Fruit fly (Drosophila melanogaster) whole organism, embryonic: ENCODE measurements around the gene dwg.

Source experiments
- B-H1 ChIP-seq: fragments of 200-800 bp; sonication (Bioruptor generic); IDR thresholded peaks from 3 replicates; pipeline ENCODE4 v1.3.6; 2022; ENCODE audit warnings: missing biosample characterization, missing genetic modification characterization
- Bteb2 ChIP-seq: fragments of 200-800 bp; sonication (Bioruptor generic); optimal IDR thresholded peaks from 2 replicates; lab custom pipeline; 2016; ENCODE audit warnings: missing biosample characterization, missing genetic modification characterization
- CG1024 ChIP-seq: fragments of 200-800 bp; sonication (Bioruptor generic); IDR thresholded peaks from 2 replicates; pipeline ENCODE4 v1.3.6; 2022; ENCODE audit warnings: missing biosample characterization, missing genetic modification characterization
- CG10321 ChIP-seq: fragments of 200-800 bp; sonication (Bioruptor generic); IDR thresholded peaks from 2 replicates; pipeline ENCODE4 v1.3.6; 2022; ENCODE audit warnings: missing biosample characterization, missing genetic modification characterization
- CG10543 ChIP-seq: fragments of 200-800 bp; sonication (Bioruptor generic); optimal IDR thresholded peaks from 3 replicates; lab custom pipeline; 2017; ENCODE audit warnings: missing biosample characterization, mild to moderate bottlenecking, missing genetic modification characterization, moderate library complexity
- CG10654 ChIP-seq: fragments of 200-800 bp; sonication (Bioruptor generic); optimal IDR thresholded peaks from 2 replicates; lab custom pipeline; 2016; ENCODE audit warnings: missing biosample characterization, missing genetic modification characterization
- CG11093 ChIP-seq: fragments of 200-800 bp; sonication (Bioruptor generic); IDR thresholded peaks from 3 replicates; pipeline ENCODE4 v1.3.6; 2022; ENCODE audit warnings: missing biosample characterization, missing genetic modification characterization
- CG11398 ChIP-seq: fragments of 200-800 bp; sonication (Bioruptor generic); optimal IDR thresholded peaks from 2 replicates; lab custom pipeline; 2016; ENCODE audit warnings: missing biosample characterization, missing genetic modification characterization
- CG13894 ChIP-seq: fragments of 200-800 bp; sonication (Bioruptor generic); optimal IDR thresholded peaks from 3 replicates; lab custom pipeline; 2018; ENCODE audit warnings: missing biosample characterization, mild to moderate bottlenecking, missing genetic modification characterization, moderate library complexity
- CG1529 ChIP-seq: fragments of 200-800 bp; sonication (Bioruptor generic); optimal IDR thresholded peaks from 3 replicates; lab custom pipeline; 2018; ENCODE audit warnings: missing biosample characterization, missing genetic modification characterization
- CG17385 ChIP-seq: fragments of 200-800 bp; sonication (Bioruptor generic); optimal IDR thresholded peaks from 3 replicates; lab custom pipeline; 2018; ENCODE audit warnings: missing biosample characterization, mild to moderate bottlenecking, missing genetic modification characterization
- CG17829 ChIP-seq: fragments of 200-800 bp; optimal IDR thresholded peaks from 2 replicates; lab custom pipeline; 2019; ENCODE audit warnings: missing biosample characterization, mild to moderate bottlenecking, missing genetic modification characterization, moderate library complexity
- CG1832 ChIP-seq: fragments of 200-800 bp; sonication (Bioruptor generic); optimal IDR thresholded peaks from 2 replicates; lab custom pipeline; 2017; ENCODE audit warnings: missing biosample characterization, mild to moderate bottlenecking, missing genetic modification characterization, inconsistent platforms
- CG32532 ChIP-seq: fragments of 200-800 bp; sonication (Bioruptor generic); IDR thresholded peaks from 2 replicates; pipeline ENCODE4 v1.3.6; 2022; ENCODE audit warnings: missing biosample characterization, missing genetic modification characterization
- CG32767 ChIP-seq: fragments of 200-800 bp; sonication (Bioruptor generic); IDR thresholded peaks from 2 replicates; pipeline ENCODE4 v1.3.6; 2022; ENCODE audit warnings: missing biosample characterization, missing genetic modification characterization
- CG3847 ChIP-seq: fragments of 200-800 bp; sonication (Bioruptor generic); IDR thresholded peaks from 2 replicates; pipeline ENCODE4 v1.3.6; 2022; ENCODE audit warnings: missing biosample characterization, missing genetic modification characterization
- CG4820 ChIP-seq: fragments of 200-800 bp; sonication (Bioruptor generic); optimal IDR thresholded peaks from 3 replicates; lab custom pipeline; 2016; ENCODE audit warnings: missing biosample characterization, missing genetic modification characterization
- CG4854 ChIP-seq: fragments of 200-800 bp; sonication (Bioruptor generic); optimal IDR thresholded peaks from 2 replicates; lab custom pipeline; 2016; ENCODE audit warnings: missing biosample characterization, missing genetic modification characterization, inconsistent platforms
- CG6765 ChIP-seq: fragments of 200-800 bp; sonication (Bioruptor generic); optimal IDR thresholded peaks from 3 replicates; lab custom pipeline; 2017; ENCODE audit warnings: missing biosample characterization, mild to moderate bottlenecking, missing genetic modification characterization
- CG6854 ChIP-seq: fragments of 200-800 bp; sonication (Bioruptor generic); optimal IDR thresholded peaks from 3 replicates; lab custom pipeline; 2017; ENCODE audit warnings: missing biosample characterization, mild to moderate bottlenecking, missing genetic modification characterization
- CG7271 ChIP-seq: fragments of 200-800 bp; sonication (Bioruptor generic); optimal IDR thresholded peaks from 2 replicates; lab custom pipeline; 2018; ENCODE audit warnings: missing biosample characterization, mild to moderate bottlenecking, missing genetic modification characterization, moderate library complexity
- CG7987 ChIP-seq: fragments of 200-800 bp; sonication (Bioruptor generic); optimal IDR thresholded peaks from 2 replicates; lab custom pipeline; 2018; ENCODE audit warnings: missing biosample characterization, mild to moderate bottlenecking, missing genetic modification characterization, moderate library complexity
- CG8290 ChIP-seq, 3 experiments: fragments of 200-800 bp; sonication (Bioruptor generic); optimal IDR thresholded peaks; 2 replicates each; lab custom pipeline; 2016 to 2019; ENCODE audit warnings: missing biosample characterization in 3 of 3, missing genetic modification characterization in 3 of 3, mild to moderate bottlenecking in 2 of 3, moderate library complexity in 1 of 3
- CG9609 ChIP-seq: fragments of 200-800 bp; sonication (Bioruptor generic); optimal IDR thresholded peaks from 3 replicates; lab custom pipeline; 2016; ENCODE audit warnings: missing biosample characterization, missing genetic modification characterization
- D19B ChIP-seq: fragments of 200-800 bp; sonication (Bioruptor generic); optimal IDR thresholded peaks from 2 replicates; lab custom pipeline; 2017; ENCODE audit warnings: missing biosample characterization, mild to moderate bottlenecking, missing genetic modification characterization
- Doc2 ChIP-seq: fragments of 200-800 bp; sonication (Bioruptor generic); IDR thresholded peaks from 2 replicates; pipeline ENCODE4 v1.3.6; 2022; ENCODE audit warnings: missing biosample characterization, missing genetic modification characterization
- Doc3 ChIP-seq: fragments of 200-800 bp; sonication (Bioruptor generic); IDR thresholded peaks from 3 replicates; pipeline ENCODE4 v1.3.6; 2022; ENCODE audit warnings: missing biosample characterization, missing genetic modification characterization; ENCODE audit not compliant: partially characterized antibody
- Elba2 ChIP-seq: fragments of 200-800 bp; sonication (Bioruptor generic); optimal IDR thresholded peaks from 3 replicates; lab custom pipeline; 2016; ENCODE audit warnings: missing biosample characterization, missing genetic modification characterization
- Hey ChIP-seq: fragments of 200-800 bp; sonication (Bioruptor generic); optimal IDR thresholded peaks from 3 replicates; lab custom pipeline; 2018; ENCODE audit warnings: missing biosample characterization, mild to moderate bottlenecking, missing genetic modification characterization
- Jarid2 ChIP-seq: fragments of 200-800 bp; sonication (Bioruptor generic); optimal IDR thresholded peaks from 3 replicates; lab custom pipeline; 2017; ENCODE audit warnings: mild to moderate bottlenecking, missing biosample characterization, missing genetic modification reagents, missing genetic modification characterization
- Lpt ChIP-seq: fragments of >200 bp; optimal IDR thresholded peaks from 2 replicates; lab custom pipeline; 2018; ENCODE audit warnings: missing biosample characterization, missing genetic modification characterization
- Mes4 ChIP-seq: fragments of 200-800 bp; sonication (Bioruptor generic); optimal IDR thresholded peaks from 2 replicates; lab custom pipeline; 2016; ENCODE audit warnings: missing biosample characterization, missing genetic modification characterization
- Six4 ChIP-seq: fragments of 200-800 bp; sonication (Bioruptor generic); optimal IDR thresholded peaks from 2 replicates; lab custom pipeline; 2016; ENCODE audit warnings: missing biosample characterization, missing genetic modification characterization
- Sry-δ ChIP-seq: fragments of 200-800 bp; sonication (Bioruptor generic); optimal IDR thresholded peaks from 2 replicates; lab custom pipeline; 2016; ENCODE audit warnings: missing biosample characterization, missing genetic modification characterization
- Ssrp ChIP-seq: fragments of 200-800 bp; sonication (Bioruptor generic); optimal IDR thresholded peaks from 2 replicates; lab custom pipeline; 2018; ENCODE audit warnings: missing biosample characterization, mild to moderate bottlenecking, missing genetic modification characterization, moderate library complexity
- crol ChIP-seq: fragments of 200-800 bp; sonication (Bioruptor generic); IDR thresholded peaks from 2 replicates; pipeline ENCODE4 v1.3.6; 2022; ENCODE audit warnings: missing biosample characterization, missing genetic modification characterization
- dpn ChIP-seq, 2 experiments: fragments of 200-800 bp; sonication (Bioruptor generic); optimal IDR thresholded peaks; 3 replicates each; lab custom pipeline; 2016; ENCODE audit warnings: missing biosample characterization in 2 of 2, missing genetic modification characterization in 2 of 2
- esg ChIP-seq: fragments of 200-800 bp; sonication (Bioruptor generic); conservative IDR thresholded peaks from 2 replicates; pipeline ENCODE4 v1.3.6; 2022; ENCODE audit warnings: missing biosample characterization, missing genetic modification characterization
- fru ChIP-seq: fragments of >200 bp; optimal IDR thresholded peaks from 2 replicates; lab custom pipeline; 2017
- ham ChIP-seq: fragments of 200-800 bp; sonication (Bioruptor generic); IDR thresholded peaks from 2 replicates; pipeline ENCODE4 v1.3.6; 2022; ENCODE audit warnings: missing biosample characterization, missing genetic modification characterization
- hkb ChIP-seq, 2 experiments: fragments of 200-800 bp in 1 of 2; fragments of >200 bp in 1 of 2; sonication (Bioruptor generic) in 1 of 2; IDR thresholded peaks in 1 of 2; optimal IDR thresholded peaks in 1 of 2; 2 replicates each; pipeline versions ENCODE4 v1.3.6 to Lab custom; 2017 to 2022; ENCODE audit warnings: missing biosample characterization in 1 of 2, missing genetic modification characterization in 1 of 2
- ken ChIP-seq: fragments of 200-800 bp; sonication (Bioruptor generic); IDR thresholded peaks from 3 replicates; pipeline ENCODE4 v1.3.6; 2022; ENCODE audit warnings: missing biosample characterization, missing genetic modification characterization
- mld ChIP-seq: fragments of 200-800 bp; sonication (Bioruptor generic); IDR thresholded peaks from 3 replicates; pipeline ENCODE4 v1.3.6; 2022; ENCODE audit warnings: missing biosample characterization, missing genetic modification characterization; ENCODE audit not compliant: partially characterized antibody
- prd ChIP-seq, 3 experiments: fragments of >200 bp in 2 of 3; fragments of 200-800 bp in 1 of 3; sonication (Bioruptor generic) in 1 of 3; optimal IDR thresholded peaks in 2 of 3; IDR thresholded peaks in 1 of 3; 2 replicates in 2 of 3; 3 replicates in 1 of 3; pipeline versions ENCODE4 v1.3.6 to Lab custom; 2017 to 2022; ENCODE audit warnings: missing biosample characterization in 1 of 3, missing genetic modification characterization in 1 of 3
- pzg ChIP-seq: fragments of 200-800 bp; sonication (Bioruptor generic); optimal IDR thresholded peaks from 3 replicates; lab custom pipeline; 2018; ENCODE audit warnings: missing biosample characterization, mild to moderate bottlenecking, missing genetic modification characterization, moderate library complexity
- rib ChIP-seq: fragments of 200-800 bp; sonication (Bioruptor generic); IDR thresholded peaks from 2 replicates; pipeline ENCODE4 v1.3.6; 2022; ENCODE audit warnings: missing biosample characterization, missing genetic modification characterization
- sima ChIP-seq: fragments of 200-800 bp; sonication (Bioruptor generic); optimal IDR thresholded peaks from 2 replicates; lab custom pipeline; 2016; ENCODE audit warnings: missing biosample characterization, missing genetic modification characterization
- ssp ChIP-seq: fragments of 200-800 bp; sonication (Bioruptor generic); IDR thresholded peaks from 2 replicates; pipeline ENCODE4 v1.3.6; 2022; ENCODE audit warnings: missing biosample characterization, missing genetic modification characterization
- usp ChIP-seq: fragments of >200 bp; optimal IDR thresholded peaks from 2 replicates; lab custom pipeline; 2017; ENCODE audit warnings: missing biosample characterization, missing genetic modification characterization
- zfh2 ChIP-seq: fragments of 200-800 bp; sonication (Bioruptor generic); optimal IDR thresholded peaks from 2 replicates; lab custom pipeline; 2016; ENCODE audit warnings: missing biosample characterization, missing genetic modification characterization

Gene dwg

dm6 chrX:2708156-2708734 lies 19.3 kb upstream of the dwg start, which contains the start of gene CG2681 (continued):
- TF ChIP-seq dpn (GFP tag; optimal IDR thresholded peaks at IDR 0.05; lab: Kevin White, UChicago) (peak; percentile 22 to 37), Six4 (no peak), CG1832 (GFP tag; lab: Kevin White, UChicago) (no peak), CG1529 (GFP tag; lab: Kevin White, UChicago) (no peak), pzg (GFP tag; lab: Kevin White, UChicago) (no peak), CG10543 (GFP tag; lab: Kevin White, UChicago) (no peak), sima (GFP tag; lab: Kevin White, UChicago) (no peak), Lpt (GFP tag; lab: Kevin White, UChicago) (no peak), CG4820 (no peak), CG13894 (tag; lab: Kevin White, UChicago) (no peak), CG6854 (no peak), CG1024 (0 out of 2 replicates have a peak, but pooled peaks have one; percentile 25), CG17829 (no peak), CG10654 (GFP tag; lab: Kevin White, UChicago) (no peak), Bteb2 (no peak), CG3847 (GFP tag; lab: Robert Waterston, UW) (0 out of 2 replicates have a peak, but pooled peaks have one; percentile 7), Doc2 (GFP tag; lab: Robert Waterston, UW) (no peak), CG9609 (GFP tag; lab: Kevin White, UChicago) (peak; percentile 22), Mes4 (GFP tag; lab: Kevin White, UChicago) (no peak), prd (optimal IDR thresholded peaks at IDR 0.05; lab: Kevin White, UChicago) (no peak), prd (GFP tag; IDR thresholded peaks at IDR 0.05; lab: Robert Waterston, UW) (peak; percentile 73), Jarid2 (GFP tag; lab: Kevin White, UChicago) (no peak), Elba2 (no peak), crol (GFP tag; lab: Robert Waterston, UW) (no peak), CG4854 (GFP tag; lab: Kevin White, UChicago) (no peak), CG11398 (GFP tag; lab: Kevin White, UChicago) (no peak), zfh2 (GFP tag; lab: Kevin White, UChicago) (peak; percentile 23), rib (GFP tag; lab: Robert Waterston, UW) (0 out of 2 replicates have a peak, but pooled peaks have one; percentile 25), mld (GFP tag; lab: Robert Waterston, UW) (no peak), CG10321 (no peak), ssp (0 out of 2 replicates have a peak, but pooled peaks have one; percentile 15), usp (GFP tag; lab: Kevin White, UChicago) (no peak), hkb (optimal IDR thresholded peaks at IDR 0.05; lab: Kevin White, UChicago) (no peak), hkb (GFP tag; IDR thresholded peaks at IDR 0.05; lab: Robert Waterston, UW) (peak; percentile 50), CG6765 (no peak), Hey (tag; lab: Kevin White, UChicago) (no peak), Doc3 (no peak), esg (GFP tag; lab: Robert Waterston, UW) (peak; percentile 46), CG7271 (tag; lab: Kevin White, UChicago) (no peak), CG11093 (GFP tag; lab: Robert Waterston, UW) (peak; percentile 57; the same call in 1 of the 3 replicates), CG7987 (GFP tag; lab: Kevin White, UChicago) (no peak), fru (lab: Kevin White, UChicago) (no peak), D19B (no peak), CG32532 (GFP tag; lab: Robert Waterston, UW) (peak; percentile 62), B-H1 (GFP tag; lab: Robert Waterston, UW) (peak; percentile 14; the same call in 1 of the 3 replicates), ken (GFP tag; lab: Robert Waterston, UW) (peak; percentile 66; the same call in 2 of the 3 replicates), CG32767 (GFP tag; lab: Robert Waterston, UW) (peak; percentile 23; the same call in 1 of the 2 replicates), CG8290 (GFP tag; optimal IDR thresholded peaks at IDR 0.05; lab: Kevin White, UChicago) (no peak), CG8290 (tag; optimal IDR thresholded peaks at IDR 0.05; lab: Kevin White, UChicago) (no peak), Sry-δ (GFP tag; lab: Kevin White, UChicago) (no peak), CG17385 (GFP tag; lab: Kevin White, UChicago) (no peak), ham (GFP tag; lab: Robert Waterston, UW) (0 out of 2 replicates have a peak, but pooled peaks have one; percentile 17), Ssrp (no peak)
